Fruit fly (Drosophila melanogaster) whole organism, embryonic: ENCODE data around the gene gpp.

ENCODE experiments used
- Aef1 ChIP-seq: fragments of 200-800 bp; sonication (Bioruptor generic); IDR thresholded peaks from 3 replicates; pipeline ENCODE4 v1.3.6; 2022; ENCODE audit warnings: missing biosample characterization, missing genetic modification characterization
- Bgb ChIP-seq: fragments of 200-800 bp; sonication (Bioruptor generic); IDR thresholded peaks from 2 replicates; pipeline ENCODE4 v1.3.6; 2022; ENCODE audit warnings: missing biosample characterization, missing genetic modification characterization; ENCODE audit not compliant: partially characterized antibody
- CG10462 ChIP-seq: fragments of 200-800 bp; sonication (Bioruptor generic); optimal IDR thresholded peaks from 2 replicates; lab custom pipeline; 2016; ENCODE audit warnings: missing biosample characterization, missing genetic modification characterization
- CG10979 ChIP-seq: fragments of 200-800 bp; sonication (Bioruptor generic); optimal IDR thresholded peaks from 2 replicates; lab custom pipeline; 2018; ENCODE audit warnings: missing biosample characterization, mild to moderate bottlenecking, missing genetic modification characterization, moderate library complexity
- CG11247 ChIP-seq: fragments of 200-800 bp; sonication (Bioruptor generic); IDR thresholded peaks from 2 replicates; pipeline ENCODE4 v1.3.6; 2022; ENCODE audit warnings: missing biosample characterization, missing genetic modification characterization
- CG1233 ChIP-seq: fragments of 200-800 bp; sonication (Bioruptor generic); optimal IDR thresholded peaks from 4 replicates; lab custom pipeline; 2018; ENCODE audit warnings: missing biosample characterization, mild to moderate bottlenecking, missing genetic modification characterization
- CG15073 ChIP-seq: fragments of 200-800 bp; sonication (Bioruptor generic); optimal IDR thresholded peaks from 2 replicates; lab custom pipeline; 2016; ENCODE audit warnings: missing biosample characterization, missing genetic modification characterization
- CG1602 ChIP-seq: fragments of 200-800 bp; sonication (Bioruptor generic); optimal IDR thresholded peaks from 3 replicates; lab custom pipeline; 2016; ENCODE audit warnings: missing biosample characterization, missing genetic modification characterization
- CG17829 ChIP-seq: fragments of 200-800 bp; optimal IDR thresholded peaks from 2 replicates; lab custom pipeline; 2019; ENCODE audit warnings: missing biosample characterization, mild to moderate bottlenecking, missing genetic modification characterization, moderate library complexity
- CG31365 ChIP-seq: fragments of 200-800 bp; sonication (Bioruptor generic); optimal IDR thresholded peaks from 2 replicates; lab custom pipeline; 2018; ENCODE audit warnings: missing biosample characterization, mild to moderate bottlenecking, missing genetic modification characterization
- CG31441 ChIP-seq: fragments of 200-800 bp; sonication (Bioruptor generic); IDR thresholded peaks from 2 replicates; pipeline ENCODE4 v1.3.6; 2022; ENCODE audit warnings: missing biosample characterization, missing genetic modification characterization
- CG3995 ChIP-seq: fragments of 200-800 bp; sonication (Bioruptor generic); optimal IDR thresholded peaks from 3 replicates; lab custom pipeline; 2016; ENCODE audit warnings: missing biosample characterization, missing genetic modification characterization
- CG4360 ChIP-seq: fragments of 200-800 bp; sonication (Bioruptor generic); IDR thresholded peaks from 2 replicates; pipeline ENCODE4 v1.3.6; 2022; ENCODE audit warnings: missing biosample characterization, missing genetic modification characterization
- CG6175 ChIP-seq: fragments of 200-800 bp; sonication (Bioruptor generic); IDR thresholded peaks from 3 replicates; pipeline ENCODE4 v1.3.6; 2022; ENCODE audit warnings: missing biosample characterization, missing genetic modification characterization
- CG6689 ChIP-seq: fragments of 200-800 bp; sonication (Bioruptor generic); IDR thresholded peaks from 2 replicates; pipeline ENCODE4 v1.3.6; 2022; ENCODE audit warnings: missing biosample characterization, missing genetic modification characterization
- CG7357 ChIP-seq: fragments of 200-800 bp; sonication (Bioruptor generic); IDR thresholded peaks from 3 replicates; pipeline ENCODE4 v1.3.6; 2022; ENCODE audit warnings: missing biosample characterization, missing genetic modification characterization
- CG7556 ChIP-seq: fragments of 200-800 bp; sonication (Bioruptor generic); optimal IDR thresholded peaks from 2 replicates; lab custom pipeline; 2017; ENCODE audit warnings: missing biosample characterization, mild to moderate bottlenecking, missing genetic modification characterization
- CG8281 ChIP-seq: fragments of 200-800 bp; sonication (Bioruptor generic); optimal IDR thresholded peaks from 2 replicates; lab custom pipeline; 2018; ENCODE audit warnings: missing biosample characterization, mild to moderate bottlenecking, missing genetic modification characterization, moderate library complexity
- CG8290 ChIP-seq, 3 experiments: fragments of 200-800 bp; sonication (Bioruptor generic); optimal IDR thresholded peaks; 2 replicates each; lab custom pipeline; 2016 to 2019; ENCODE audit warnings: missing biosample characterization in 3 of 3, missing genetic modification characterization in 3 of 3, mild to moderate bottlenecking in 2 of 3, moderate library complexity in 1 of 3
- CG8944 ChIP-seq: fragments of 200-800 bp; sonication (Bioruptor generic); optimal IDR thresholded peaks from 3 replicates; lab custom pipeline; 2016; ENCODE audit warnings: missing biosample characterization, missing genetic modification characterization
- CG9215 ChIP-seq: fragments of 200-800 bp; sonication (Bioruptor generic); IDR thresholded peaks from 2 replicates; pipeline ENCODE4 v1.3.6; 2022; ENCODE audit warnings: missing biosample characterization, missing genetic modification characterization
- CkIIα-i1 ChIP-seq: fragments of 200-800 bp; sonication (Bioruptor generic); IDR thresholded peaks from 2 replicates; pipeline ENCODE4 v1.3.6; 2022; ENCODE audit warnings: missing biosample characterization, missing genetic modification characterization
- CoRest ChIP-seq: fragments of 200-800 bp; sonication (Bioruptor generic); optimal IDR thresholded peaks from 3 replicates; lab custom pipeline; 2018; ENCODE audit warnings: missing biosample characterization, mild to moderate bottlenecking, missing genetic modification characterization, moderate library complexity
- Dek ChIP-seq: fragments of 200-800 bp; sonication (Bioruptor generic); optimal IDR thresholded peaks from 3 replicates; lab custom pipeline; 2019; ENCODE audit warnings: missing biosample characterization, mild to moderate bottlenecking, missing genetic modification characterization, moderate library complexity
- Hmr ChIP-seq: fragments of 200-800 bp; sonication (Bioruptor generic); optimal IDR thresholded peaks from 3 replicates; lab custom pipeline; 2017; ENCODE audit warnings: mild to moderate bottlenecking, missing biosample characterization, missing genetic modification reagents, missing genetic modification characterization
- Hr78 ChIP-seq, 2 experiments: fragments of 200-800 bp in 1 of 2; fragments of >200 bp in 1 of 2; sonication (Bioruptor generic) in 1 of 2; optimal IDR thresholded peaks; 2 replicates each; lab custom pipeline; 2017 to 2019; ENCODE audit warnings: missing biosample characterization in 2 of 2, missing genetic modification characterization in 2 of 2, mild to moderate bottlenecking in 1 of 2, moderate library complexity in 1 of 2
- Hsf ChIP-seq: fragments of 200-800 bp; sonication (Bioruptor generic); optimal IDR thresholded peaks from 3 replicates; lab custom pipeline; 2016; ENCODE audit warnings: missing biosample characterization, missing genetic modification characterization
- Mes4 ChIP-seq: fragments of 200-800 bp; sonication (Bioruptor generic); optimal IDR thresholded peaks from 2 replicates; lab custom pipeline; 2016; ENCODE audit warnings: missing biosample characterization, missing genetic modification characterization
- PHDP ChIP-seq: fragments of 200-800 bp; sonication (Bioruptor generic); optimal IDR thresholded peaks from 3 replicates; lab custom pipeline; 2018; ENCODE audit warnings: missing biosample characterization, mild to moderate bottlenecking, missing genetic modification characterization, moderate library complexity
- Sry-δ ChIP-seq: fragments of 200-800 bp; sonication (Bioruptor generic); optimal IDR thresholded peaks from 2 replicates; lab custom pipeline; 2016; ENCODE audit warnings: missing biosample characterization, missing genetic modification characterization
- al ChIP-seq: fragments of 200-800 bp; sonication (Bioruptor generic); IDR thresholded peaks from 2 replicates; pipeline ENCODE4 v1.3.6; 2022; ENCODE audit warnings: missing biosample characterization, missing genetic modification characterization
- bowl ChIP-seq: fragments of 200-800 bp; sonication (Bioruptor generic); IDR thresholded peaks from 2 replicates; pipeline ENCODE4 v1.3.6; 2022; ENCODE audit warnings: missing biosample characterization, missing genetic modification characterization
- chif ChIP-seq, 2 experiments: fragments of 200-800 bp; sonication (Bioruptor generic); optimal IDR thresholded peaks; 3 replicates each; lab custom pipeline; 2016; ENCODE audit warnings: missing biosample characterization in 2 of 2, missing genetic modification characterization in 2 of 2
- eve ChIP-seq, 2 experiments: fragments of >200 bp; optimal IDR thresholded peaks; 2 replicates each; lab custom pipeline; 2017; ENCODE audit warnings: missing biosample characterization in 2 of 2, missing genetic modification characterization in 2 of 2
- fru ChIP-seq: fragments of >200 bp; optimal IDR thresholded peaks from 2 replicates; lab custom pipeline; 2017
- gcm2 ChIP-seq: fragments of 200-800 bp; sonication (Bioruptor generic); optimal IDR thresholded peaks from 2 replicates; lab custom pipeline; 2016; ENCODE audit warnings: missing biosample characterization, missing genetic modification characterization
- gem ChIP-seq: fragments of 200-800 bp; sonication (Bioruptor generic); optimal IDR thresholded peaks from 2 replicates; lab custom pipeline; 2019; ENCODE audit warnings: missing biosample characterization, mild to moderate bottlenecking, missing genetic modification characterization, moderate library complexity
- hbn ChIP-seq: fragments of 200-800 bp; sonication (Bioruptor generic); IDR thresholded peaks from 2 replicates; pipeline ENCODE4 v1.3.6; 2022; ENCODE audit warnings: missing biosample characterization, missing genetic modification characterization; ENCODE audit not compliant: partially characterized antibody
- ind ChIP-seq: fragments of 200-800 bp; sonication (Bioruptor generic); optimal IDR thresholded peaks from 3 replicates; lab custom pipeline; 2016; ENCODE audit warnings: missing biosample characterization, missing genetic modification characterization
- jing ChIP-seq: fragments of 200-800 bp; sonication (Bioruptor generic); optimal IDR thresholded peaks from 2 replicates; lab custom pipeline; 2018; ENCODE audit warnings: missing biosample characterization, mild to moderate bottlenecking, missing genetic modification characterization
- jumu ChIP-seq: fragments of 200-800 bp; sonication (Bioruptor generic); optimal IDR thresholded peaks from 3 replicates; lab custom pipeline; 2016; ENCODE audit warnings: missing biosample characterization, missing genetic modification characterization
- mirr ChIP-seq: fragments of 200-800 bp; sonication (Bioruptor generic); optimal IDR thresholded peaks from 3 replicates; lab custom pipeline; 2018; ENCODE audit warnings: missing biosample characterization, mild to moderate bottlenecking, missing genetic modification characterization
- pita ChIP-seq: fragments of 200-800 bp; sonication (Bioruptor generic); optimal IDR thresholded peaks from 2 replicates; lab custom pipeline; 2017; ENCODE audit warnings: missing biosample characterization, mild to moderate bottlenecking, missing genetic modification characterization
- psq ChIP-seq: fragments of 200-800 bp; sonication (Bioruptor generic); optimal IDR thresholded peaks from 2 replicates; lab custom pipeline; 2017; ENCODE audit warnings: missing biosample characterization, missing genetic modification characterization
- pzg ChIP-seq: fragments of 200-800 bp; sonication (Bioruptor generic); optimal IDR thresholded peaks from 3 replicates; lab custom pipeline; 2018; ENCODE audit warnings: missing biosample characterization, mild to moderate bottlenecking, missing genetic modification characterization, moderate library complexity
- schlank ChIP-seq: fragments of 200-800 bp; sonication (Bioruptor generic); optimal IDR thresholded peaks from 2 replicates; lab custom pipeline; 2018; ENCODE audit warnings: missing biosample characterization, mild to moderate bottlenecking, missing genetic modification characterization
- ssp ChIP-seq: fragments of 200-800 bp; sonication (Bioruptor generic); IDR thresholded peaks from 2 replicates; pipeline ENCODE4 v1.3.6; 2022; ENCODE audit warnings: missing biosample characterization, missing genetic modification characterization
- sug ChIP-seq: fragments of 200-800 bp; optimal IDR thresholded peaks from 2 replicates; lab custom pipeline; 2019; ENCODE audit warnings: missing biosample characterization, mild to moderate bottlenecking, missing genetic modification characterization, moderate library complexity
- trem ChIP-seq: fragments of 200-800 bp; optimal IDR thresholded peaks from 3 replicates; lab custom pipeline; 2019; ENCODE audit warnings: missing biosample characterization, mild to moderate bottlenecking, missing genetic modification characterization, moderate library complexity
- tup ChIP-seq: fragments of 200-800 bp; sonication (Bioruptor generic); optimal IDR thresholded peaks from 2 replicates; lab custom pipeline; 2016; ENCODE audit warnings: missing biosample characterization, mild to moderate bottlenecking, missing genetic modification characterization, moderate library complexity

gpp gene

dm6 chr3R:6368550-6369238 lies 38.0 kb upstream of the gpp start, which contains the start of gene CG10286:
Gene CG10286 (plus strand): TSS chr3R:6368965.
- TF ChIP-seq psq (no peak), CG17829 (tag; lab: Kevin White, UChicago) (peak; percentile 69), gcm2 (GFP tag; lab: Kevin White, UChicago) (no peak), Sry-δ (GFP tag; lab: Kevin White, UChicago) (peak; percentile 83), CG10979 (tag; lab: Kevin White, UChicago) (peak; percentile 24), Dek (peak; percentile 47), chif (GFP tag; optimal IDR thresholded peaks at IDR 0.05; lab: Kevin White, UChicago) (peak in 1 of 2 experiments; percentile 11), ssp (GFP tag; lab: Robert Waterston, UW) (peak; percentile 48), CG8290 (GFP tag; optimal IDR thresholded peaks at IDR 0.05; lab: Kevin White, UChicago) (peak; percentile 38), CG8290 (tag; optimal IDR thresholded peaks at IDR 0.05; lab: Kevin White, UChicago) (peak in 1 of 2 experiments; percentile 71), CG8944 (no peak), Mes4 (GFP tag; lab: Kevin White, UChicago) (no peak), mirr (GFP tag; lab: Kevin White, UChicago) (no peak), schlank (tag; lab: Kevin White, UChicago) (no peak), CG31441 (peak; percentile 83), Hmr (GFP tag; lab: Kevin White, UChicago) (peak; percentile 48), PHDP (peak; percentile 58), CG1233 (peak; percentile 0), tup (GFP tag; lab: Kevin White, UChicago) (no peak), CG15073 (GFP tag; lab: Kevin White, UChicago) (no peak), CG10462 (peak; percentile 13), sug (tag; lab: Kevin White, UChicago) (peak; percentile 52), Bgb (peak; percentile 85), CG31365 (no peak), CG6689 (GFP tag; lab: Robert Waterston, UW) (peak; percentile 48; the same call in 1 of the 2 replicates), CG9215 (GFP tag; lab: Robert Waterston, UW) (no peak), eve (GFP tag; optimal IDR thresholded peaks at IDR 0.05; lab: Kevin White, UChicago) (no peak), pita (no peak), jumu (GFP tag; lab: Kevin White, UChicago) (peak; percentile 24), Hsf (GFP tag; lab: Kevin White, UChicago) (peak; percentile 1), gem (tag; lab: Kevin White, UChicago) (peak; percentile 62), CG7556 (GFP tag; lab: Kevin White, UChicago) (peak; percentile 64), CG8281 (tag; lab: Kevin White, UChicago) (no peak), CG6175 (GFP tag; lab: Robert Waterston, UW) (no peak), fru (lab: Kevin White, UChicago) (no peak), ind (GFP tag; lab: Kevin White, UChicago) (no peak), pzg (GFP tag; lab: Kevin White, UChicago) (peak; percentile 79), Hr78 (GFP tag; optimal IDR thresholded peaks at IDR 0.05; lab: Kevin White, UChicago) (no peak), CoRest (tag; lab: Kevin White, UChicago) (peak; percentile 26), trem (tag; lab: Kevin White, UChicago) (peak; percentile 87), Aef1 (GFP tag; lab: Robert Waterston, UW) (no peak), CG1602 (GFP tag; lab: Kevin White, UChicago) (no peak), hbn (peak; percentile 50), al (GFP tag; lab: Robert Waterston, UW) (no peak), CG7357 (0 out of 3 replicates have a peak, but pooled peaks have one; percentile 6), CkIIα-i1 (GFP tag; lab: Robert Waterston, UW) (no peak), jing (no peak), CG3995 (GFP tag; lab: Kevin White, UChicago) (peak; percentile 98), CG4360 (GFP tag; lab: Robert Waterston, UW) (no peak), bowl (GFP tag; lab: Robert Waterston, UW) (no peak), CG11247 (0 out of 2 replicates have a peak, but pooled peaks have one; percentile 5)
